Fruit fly (Drosophila melanogaster) whole organism, embryonic: ENCODE results near the gene CG10301.

Source experiments
- B-H2 ChIP-seq: fragments of 200-800 bp; sonication (Bioruptor generic); optimal IDR thresholded peaks from 2 replicates; lab custom pipeline; 2018; ENCODE audit warnings: missing biosample characterization, mild to moderate bottlenecking, missing genetic modification characterization
- CG10366 ChIP-seq: fragments of 200-800 bp; sonication (Bioruptor generic); IDR thresholded peaks from 2 replicates; pipeline ENCODE4 v1.3.6; 2022; ENCODE audit warnings: missing biosample characterization, missing genetic modification characterization
- CG13894 ChIP-seq: fragments of 200-800 bp; sonication (Bioruptor generic); optimal IDR thresholded peaks from 3 replicates; lab custom pipeline; 2018; ENCODE audit warnings: missing biosample characterization, mild to moderate bottlenecking, missing genetic modification characterization, moderate library complexity
- CG14667 ChIP-seq: fragments of 200-800 bp; sonication (Bioruptor generic); IDR thresholded peaks from 2 replicates; pipeline ENCODE4 v1.3.6; 2022; ENCODE audit warnings: missing biosample characterization, missing genetic modification characterization
- CG1603 ChIP-seq: fragments of 200-800 bp; sonication (Bioruptor generic); optimal IDR thresholded peaks from 2 replicates; lab custom pipeline; 2019; ENCODE audit warnings: missing biosample characterization, mild to moderate bottlenecking, missing genetic modification characterization, moderate library complexity
- CG16779 ChIP-seq: fragments of 200-800 bp; sonication (Bioruptor generic); IDR thresholded peaks from 2 replicates; pipeline ENCODE4 v1.3.6; 2022; ENCODE audit warnings: missing biosample characterization, missing genetic modification characterization
- CG17328 ChIP-seq: fragments of 200-800 bp; sonication (Bioruptor generic); IDR thresholded peaks from 2 replicates; pipeline ENCODE4 v1.3.6; 2022; ENCODE audit warnings: missing biosample characterization, missing genetic modification characterization
- CG17361 ChIP-seq: fragments of 200-800 bp; sonication (Bioruptor generic); IDR thresholded peaks from 3 replicates; pipeline ENCODE4 v1.3.6; 2022; ENCODE audit warnings: missing biosample characterization, missing genetic modification characterization
- CG18476 ChIP-seq: fragments of 200-800 bp; sonication (Bioruptor generic); optimal IDR thresholded peaks from 2 replicates; lab custom pipeline; 2016; ENCODE audit warnings: missing biosample characterization, mild to moderate bottlenecking, missing genetic modification characterization
- CG2116 ChIP-seq: fragments of 200-800 bp; sonication (Bioruptor generic); optimal IDR thresholded peaks from 3 replicates; lab custom pipeline; 2018; ENCODE audit warnings: missing biosample characterization, mild to moderate bottlenecking, missing genetic modification characterization
- CG2199 ChIP-seq: fragments of 200-800 bp; sonication (Bioruptor generic); IDR thresholded peaks from 3 replicates; pipeline ENCODE4 v1.3.6; 2022; ENCODE audit warnings: missing biosample characterization, missing genetic modification characterization
- CG2202 ChIP-seq: fragments of 200-800 bp; sonication (Bioruptor generic); optimal IDR thresholded peaks from 2 replicates; lab custom pipeline; 2018; ENCODE audit warnings: missing biosample characterization, mild to moderate bottlenecking, missing genetic modification characterization
- CG3281 ChIP-seq: fragments of 200-800 bp; sonication (Bioruptor generic); optimal IDR thresholded peaks from 3 replicates; lab custom pipeline; 2017; ENCODE audit warnings: missing biosample characterization, mild to moderate bottlenecking, missing genetic modification characterization
- CG43689 ChIP-seq: fragments of 200-800 bp; sonication (Bioruptor generic); IDR thresholded peaks from 2 replicates; pipeline ENCODE4 v1.3.6; 2022; ENCODE audit warnings: missing biosample characterization, missing genetic modification characterization
- CG7372 ChIP-seq: fragments of 200-800 bp; sonication (Bioruptor generic); IDR thresholded peaks from 2 replicates; pipeline ENCODE4 v1.3.6; 2022; ENCODE audit warnings: missing biosample characterization, missing genetic modification characterization
- CG8089 ChIP-seq: fragments of 200-800 bp; sonication (Bioruptor generic); optimal IDR thresholded peaks from 3 replicates; lab custom pipeline; 2016; ENCODE audit warnings: missing biosample characterization, missing genetic modification characterization
- CG8290 ChIP-seq, 3 experiments: fragments of 200-800 bp; sonication (Bioruptor generic); optimal IDR thresholded peaks; 2 replicates each; lab custom pipeline; 2016 to 2019; ENCODE audit warnings: missing biosample characterization in 3 of 3, missing genetic modification characterization in 3 of 3, mild to moderate bottlenecking in 2 of 3, moderate library complexity in 1 of 3
- CG8924 ChIP-seq: fragments of 200-800 bp; optimal IDR thresholded peaks from 3 replicates; lab custom pipeline; 2019; ENCODE audit warnings: missing biosample characterization, mild to moderate bottlenecking, missing genetic modification characterization, moderate library complexity
- CG9215 ChIP-seq: fragments of 200-800 bp; sonication (Bioruptor generic); IDR thresholded peaks from 2 replicates; pipeline ENCODE4 v1.3.6; 2022; ENCODE audit warnings: missing biosample characterization, missing genetic modification characterization
- Dad ChIP-seq: fragments of 200-800 bp; sonication (Bioruptor generic); optimal IDR thresholded peaks from 3 replicates; lab custom pipeline; 2016; ENCODE audit warnings: missing biosample characterization, missing genetic modification characterization
- Gsc ChIP-seq: fragments of 200-800 bp; sonication (Bioruptor generic); IDR thresholded peaks from 2 replicates; pipeline ENCODE4 v1.3.6; 2022; ENCODE audit warnings: missing biosample characterization, missing genetic modification characterization
- Hr51 ChIP-seq, 2 experiments: fragments of 200-800 bp; sonication (Bioruptor generic); optimal IDR thresholded peaks; 2 replicates in 1 of 2; 3 replicates in 1 of 2; lab custom pipeline; 2016 to 2018; ENCODE audit warnings: missing biosample characterization in 2 of 2, missing genetic modification characterization in 2 of 2, mild to moderate bottlenecking in 1 of 2, moderate library complexity in 1 of 2
- Lim3 ChIP-seq: fragments of 200-800 bp; sonication (Bioruptor generic); IDR thresholded peaks from 2 replicates; pipeline ENCODE4 v1.3.6; 2022; ENCODE audit warnings: missing biosample characterization, missing genetic modification characterization
- Max ChIP-seq: fragments of 200-800 bp; sonication (Bioruptor generic); optimal IDR thresholded peaks from 2 replicates; lab custom pipeline; 2016; ENCODE audit warnings: missing biosample characterization, mild to moderate bottlenecking, missing genetic modification characterization
- Med ChIP-seq: fragments of 200-800 bp; sonication (Bioruptor generic); peaks from one replicate; lab custom pipeline; 2016; ENCODE audit warnings: missing biosample characterization, missing genetic modification characterization, mild to moderate bottlenecking, inconsistent platforms, moderate library complexity
- NC2β ChIP-seq: fragments of 200-800 bp; sonication (Bioruptor generic); optimal IDR thresholded peaks from 2 replicates; lab custom pipeline; 2016; ENCODE audit warnings: missing biosample characterization, missing genetic modification characterization
- NK7.1 ChIP-seq: fragments of 200-800 bp; sonication (Bioruptor generic); optimal IDR thresholded peaks from 3 replicates; lab custom pipeline; 2016; ENCODE audit warnings: missing biosample characterization, missing genetic modification characterization
- Oli ChIP-seq: fragments of 200-800 bp; sonication (Bioruptor generic); optimal IDR thresholded peaks from 2 replicates; lab custom pipeline; 2018; ENCODE audit warnings: missing biosample characterization, mild to moderate bottlenecking, missing genetic modification characterization, moderate library complexity
- Sox100B ChIP-seq: fragments of 200-800 bp; sonication (Bioruptor generic); optimal IDR thresholded peaks from 3 replicates; lab custom pipeline; 2018; ENCODE audit warnings: missing biosample characterization, mild to moderate bottlenecking, missing genetic modification characterization
- Sry-β ChIP-seq: fragments of 200-800 bp; sonication (Bioruptor generic); optimal IDR thresholded peaks from 2 replicates; lab custom pipeline; 2018; ENCODE audit warnings: missing biosample characterization, mild to moderate bottlenecking, missing genetic modification characterization, moderate library complexity
- TFAM ChIP-seq: fragments of 200-800 bp; sonication (Bioruptor generic); optimal IDR thresholded peaks from 2 replicates; lab custom pipeline; 2017; ENCODE audit warnings: missing biosample characterization, missing genetic modification characterization, inconsistent platforms
- Trl ChIP-seq, 3 experiments: fragments of >200 bp in 2 of 3; fragments of 200-800 bp in 1 of 3; sonication (Bioruptor generic) in 1 of 3; optimal IDR thresholded peaks; 2 replicates in 1 of 3; 3 replicates in 2 of 3; lab custom pipeline; 2016 to 2017; ENCODE audit warnings: missing biosample characterization in 1 of 3, missing genetic modification characterization in 1 of 3
- ato ChIP-seq: fragments of 200-800 bp; sonication (Bioruptor generic); IDR thresholded peaks from 2 replicates; pipeline ENCODE4 v1.3.6; 2022; ENCODE audit warnings: missing biosample characterization, missing genetic modification characterization; ENCODE audit not compliant: partially characterized antibody
- br ChIP-seq: fragments of >200 bp; optimal IDR thresholded peaks from 2 replicates; lab custom pipeline; 2017
- crc ChIP-seq: fragments of 200-800 bp; sonication (Bioruptor generic); optimal IDR thresholded peaks from 2 replicates; lab custom pipeline; 2016; ENCODE audit warnings: missing biosample characterization, missing genetic modification characterization
- crol ChIP-seq: fragments of 200-800 bp; sonication (Bioruptor generic); IDR thresholded peaks from 2 replicates; pipeline ENCODE4 v1.3.6; 2022; ENCODE audit warnings: missing biosample characterization, missing genetic modification characterization
- gce ChIP-seq: fragments of 200-800 bp; sonication (Bioruptor generic); IDR thresholded peaks from 3 replicates; pipeline ENCODE4 v1.3.6; 2022; ENCODE audit warnings: missing biosample characterization, missing genetic modification characterization
- kni ChIP-seq: fragments of 200-800 bp; sonication (Bioruptor generic); optimal IDR thresholded peaks from 3 replicates; lab custom pipeline; 2017; ENCODE audit warnings: mild to moderate bottlenecking, missing biosample characterization, missing genetic modification reagents, missing genetic modification characterization
- maf-S ChIP-seq: fragments of 200-800 bp; sonication (Bioruptor generic); optimal IDR thresholded peaks from 2 replicates; lab custom pipeline; 2016; ENCODE audit warnings: missing biosample characterization, missing genetic modification characterization
- odd ChIP-seq: fragments of 200-800 bp; sonication (Bioruptor generic); optimal IDR thresholded peaks from 2 replicates; lab custom pipeline; 2017; ENCODE audit warnings: missing biosample characterization, mild to moderate bottlenecking, missing genetic modification characterization
- pan ChIP-seq, 4 experiments: fragments of >200 bp in 3 of 4; fragments of 200-800 bp in 1 of 4; sonication (Bioruptor generic) in 1 of 4; optimal IDR thresholded peaks in 3 of 4; IDR thresholded peaks in 1 of 4; 2 replicates each; pipeline versions ENCODE4 v1.3.6 to Lab custom; 2017 to 2022; ENCODE audit warnings: missing biosample characterization in 2 of 4, missing genetic modification characterization in 2 of 4, mixed read lengths in 1 of 4
- prd ChIP-seq, 3 experiments: fragments of >200 bp in 2 of 3; fragments of 200-800 bp in 1 of 3; sonication (Bioruptor generic) in 1 of 3; optimal IDR thresholded peaks in 2 of 3; IDR thresholded peaks in 1 of 3; 2 replicates in 2 of 3; 3 replicates in 1 of 3; pipeline versions ENCODE4 v1.3.6 to Lab custom; 2017 to 2022; ENCODE audit warnings: missing biosample characterization in 1 of 3, missing genetic modification characterization in 1 of 3
- pros ChIP-seq: fragments of 200-800 bp; sonication (Bioruptor generic); optimal IDR thresholded peaks from 3 replicates; lab custom pipeline; 2019; ENCODE audit warnings: missing biosample characterization, mild to moderate bottlenecking, missing genetic modification characterization, moderate library complexity
- ranshi ChIP-seq: fragments of 200-800 bp; sonication (Bioruptor generic); IDR thresholded peaks from 2 replicates; pipeline ENCODE4 v1.3.6; 2022; ENCODE audit warnings: missing biosample characterization, missing genetic modification characterization
- stc ChIP-seq: fragments of 200-800 bp; sonication (Bioruptor generic); IDR thresholded peaks from 2 replicates; pipeline ENCODE4 v1.3.6; 2022; ENCODE audit warnings: missing biosample characterization, missing genetic modification characterization
- tgo ChIP-seq: fragments of 200-800 bp; sonication (Bioruptor generic); IDR thresholded peaks from 3 replicates; pipeline ENCODE4 v1.3.6; 2022; ENCODE audit warnings: missing biosample characterization, missing genetic modification characterization
- trh ChIP-seq: fragments of 200-800 bp; sonication (Bioruptor generic); optimal IDR thresholded peaks from 2 replicates; lab custom pipeline; 2016; ENCODE audit warnings: missing biosample characterization, missing genetic modification characterization
- ttk ChIP-seq: fragments of 200-800 bp; sonication (Bioruptor generic); IDR thresholded peaks from 2 replicates; pipeline ENCODE4 v2.1.2; 2022; ENCODE audit warnings: missing biosample characterization, missing genetic modification characterization
- wor ChIP-seq: fragments of 200-800 bp; sonication (Bioruptor generic); IDR thresholded peaks from 2 replicates; pipeline ENCODE4 v1.3.6; 2022; ENCODE audit warnings: missing biosample characterization, missing genetic modification characterization

The CG10301 gene

DNA sequence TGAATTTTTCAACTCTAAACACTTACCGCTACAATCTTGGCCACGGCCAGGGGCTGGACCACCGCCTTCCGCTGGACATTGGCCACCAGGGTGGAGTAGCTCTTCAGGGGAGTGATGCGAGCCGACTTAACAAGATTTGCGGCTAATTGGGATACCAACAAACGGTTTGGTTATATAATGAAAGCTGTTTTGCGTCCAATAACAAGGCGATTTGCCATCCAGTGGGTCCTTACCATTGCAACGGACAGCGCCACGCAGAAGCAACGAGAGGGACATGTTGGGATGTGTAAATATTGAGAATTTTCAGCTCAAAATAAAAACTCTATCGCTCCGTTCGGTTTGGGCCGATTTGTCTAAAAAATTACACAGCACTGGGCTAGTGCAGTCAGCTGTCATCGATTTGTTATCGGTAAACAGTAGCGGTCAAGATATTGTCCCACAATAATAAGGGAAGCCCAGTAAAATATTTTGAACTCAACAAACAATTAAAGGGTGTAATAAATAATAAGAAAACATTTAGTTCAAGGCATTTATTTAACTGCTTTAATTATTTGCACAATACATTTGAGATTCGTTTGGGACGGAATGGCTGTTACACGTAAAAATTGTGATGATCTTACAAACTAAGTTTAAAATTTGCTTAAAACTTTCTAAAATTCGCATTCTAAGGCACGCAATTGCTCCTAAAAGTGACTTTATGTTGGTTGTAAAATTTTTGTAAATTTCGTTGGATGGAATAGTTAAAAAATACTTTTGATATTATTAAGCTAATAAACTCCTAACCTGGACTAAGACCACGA is 50.5 kb downstream of the CG10301 start, which contains the start of gene SdhD (continued):
- TF ChIP-seq crol (GFP tag; lab: Robert Waterston, UW) (no peak), CG1603 (peak; percentile 85), maf-S (GFP tag; lab: Kevin White, UChicago) (no peak), ttk (no peak), CG16779 (GFP tag; lab: Robert Waterston, UW) (no peak), CG2202 (tag; lab: Kevin White, UChicago) (no peak), stc (no peak), ranshi (GFP tag; lab: Robert Waterston, UW) (peak; percentile 33; the same call in 1 of the 2 replicates), trh (GFP tag; lab: Kevin White, UChicago) (no peak), Sox100B (GFP tag; lab: Kevin White, UChicago) (no peak), Oli (tag; lab: Kevin White, UChicago) (no peak), CG3281 (GFP tag; lab: Kevin White, UChicago) (no peak), CG10366 (GFP tag; lab: Robert Waterston, UW) (no peak), CG8089 (GFP tag; lab: Kevin White, UChicago) (no peak), Hr51 (GFP tag; optimal IDR thresholded peaks at IDR 0.05; lab: Kevin White, UChicago) (no peak), Max (no peak), Trl (optimal IDR thresholded peaks at IDR 0.05; lab: Kevin White, UChicago) (no peak), Trl (GFP tag; optimal IDR thresholded peaks at IDR 0.05; lab: Kevin White, UChicago) (no peak), CG8290 (GFP tag; optimal IDR thresholded peaks at IDR 0.05; lab: Kevin White, UChicago) (no peak), CG8290 (tag; optimal IDR thresholded peaks at IDR 0.05; lab: Kevin White, UChicago) (peak in 1 of 2 experiments; percentile 67), CG2116 (GFP tag; lab: Kevin White, UChicago) (peak; percentile 21), CG14667 (GFP tag; lab: Robert Waterston, UW) (no peak), br (lab: Kevin White, UChicago) (no peak), ato (GFP tag; lab: Robert Waterston, UW) (peak; percentile 71; the same call in 1 of the 2 replicates), CG17361 (GFP tag; lab: Robert Waterston, UW) (no peak), pros (GFP tag; lab: Kevin White, UChicago) (no peak), B-H2 (GFP tag; lab: Kevin White, UChicago) (peak; percentile 61), CG17328 (GFP tag; lab: Robert Waterston, UW) (no peak; the same call in 1 of the 2 replicates), CG18476 (GFP tag; lab: Kevin White, UChicago) (no peak), Med (GFP tag; lab: Kevin White, UChicago) (peak; percentile 92), NK7.1 (GFP tag; lab: Kevin White, UChicago) (no peak), CG2199 (GFP tag; lab: Robert Waterston, UW) (no peak), crc (GFP tag; lab: Kevin White, UChicago) (no peak), CG13894 (tag; lab: Kevin White, UChicago) (no peak), tgo (GFP tag; lab: Robert Waterston, UW) (no peak), CG9215 (no peak), prd (optimal IDR thresholded peaks at IDR 0.05; lab: Kevin White, UChicago) (no peak), prd (GFP tag; IDR thresholded peaks at IDR 0.05; lab: Robert Waterston, UW) (no peak), CG43689 (GFP tag; lab: Robert Waterston, UW) (no peak), Lim3 (GFP tag; lab: Robert Waterston, UW) (no peak), CG7372 (no peak), Sry-β (GFP tag; lab: Kevin White, UChicago) (no peak), TFAM (GFP tag; lab: Kevin White, UChicago) (no peak), kni (GFP tag; lab: Kevin White, UChicago) (no peak), NC2β (GFP tag; lab: Kevin White, UChicago) (peak; percentile 29), CG8924 (tag; lab: Kevin White, UChicago) (no peak), Dad (GFP tag; lab: Kevin White, UChicago) (no peak), odd (GFP tag; lab: Kevin White, UChicago) (no peak), wor (GFP tag; lab: Robert Waterston, UW) (no peak), gce (GFP tag; lab: Robert Waterston, UW) (no peak), pan (optimal IDR thresholded peaks at IDR 0.05; lab: Kevin White, UChicago) (no peak), pan (GFP tag; optimal IDR thresholded peaks at IDR 0.05 in 1 of 2, IDR thresholded peaks at IDR 0.05 in 1 of 2) (no peak), Gsc (no peak)
